Worm (Caenorhabditis elegans) whole organism, late embryonic: ENCODE data around the gene btb-9.
"Not testable (repeated sequence)": the region's sequence is repeated elsewhere in the genome, so short reads cannot be mapped to it uniquely, and the experiment has no call there.

Experiments used
- C38D4.7 ChIP-seq: fragments of 200-800 bp; sonication (Bioruptor generic); optimal IDR thresholded peaks from 2 replicates; lab custom pipeline; 2018; ENCODE audit warnings: mild to moderate bottlenecking, missing genetic modification characterization, moderate library complexity, missing compliant biosample characterization
- K02D7.2 ChIP-seq: sonication (generic microtip); optimal IDR thresholded peaks from 2 replicates; lab custom pipeline; 2017; ENCODE audit warnings: mild to moderate bottlenecking, missing genetic modification characterization, missing compliant biosample characterization
- K09A11.1 ChIP-seq: sonication (generic microtip); optimal IDR thresholded peaks from 2 replicates; lab custom pipeline; 2017; ENCODE audit warnings: antibody characterized with exemption, mild to moderate bottlenecking, missing genetic modification characterization, missing compliant biosample characterization; ENCODE audit not compliant: insufficient read depth
- T23F11.4 ChIP-seq: fragments of 200-800 bp; sonication (Bioruptor generic); optimal IDR thresholded peaks from 2 replicates; lab custom pipeline; 2018; ENCODE audit warnings: mild to moderate bottlenecking, missing genetic modification characterization, missing compliant biosample characterization
- ahr-1 ChIP-seq: sonication (generic microtip); optimal IDR thresholded peaks from 2 replicates; lab custom pipeline; 2016; ENCODE audit warnings: missing genetic modification characterization, missing compliant biosample characterization
- ceh-14 ChIP-seq: sonication (generic microtip); optimal IDR thresholded peaks from 2 replicates; lab custom pipeline; 2016; ENCODE audit warnings: missing genotype, missing genetic modification characterization, missing compliant biosample characterization
- ceh-18 ChIP-seq: sonication (generic microtip); optimal IDR thresholded peaks from 2 replicates; lab custom pipeline; 2016; ENCODE audit warnings: missing genetic modification characterization, missing compliant biosample characterization
- ceh-19 ChIP-seq: fragments of 200-800 bp; sonication (Bioruptor generic); optimal IDR thresholded peaks from 2 replicates; lab custom pipeline; 2018; ENCODE audit warnings: mild to moderate bottlenecking, missing genetic modification characterization, missing compliant biosample characterization
- ceh-2 ChIP-seq: sonication (generic microtip); optimal IDR thresholded peaks from 2 replicates; lab custom pipeline; 2016; ENCODE audit warnings: missing genotype, missing genetic modification characterization, missing compliant biosample characterization
- ceh-22 ChIP-seq: sonication (generic microtip); optimal IDR thresholded peaks from 2 replicates; lab custom pipeline; 2017; ENCODE audit warnings: missing biosample characterization, missing genetic modification characterization
- ceh-24 ChIP-seq: sonication (generic microtip); optimal IDR thresholded peaks from 2 replicates; lab custom pipeline; 2016; ENCODE audit warnings: mild to moderate bottlenecking, missing genetic modification characterization, missing compliant biosample characterization
- ceh-31 ChIP-seq: sonication (generic microtip); optimal IDR thresholded peaks from 2 replicates; lab custom pipeline; 2016; ENCODE audit warnings: missing genetic modification characterization, missing compliant biosample characterization
- ceh-34 ChIP-seq: sonication (generic microtip); optimal IDR thresholded peaks from 2 replicates; lab custom pipeline; 2016; ENCODE audit warnings: mild to moderate bottlenecking, missing genetic modification characterization, missing compliant biosample characterization
- dve-1 ChIP-seq: sonication (generic microtip); optimal IDR thresholded peaks from 2 replicates; lab custom pipeline; 2017; ENCODE audit warnings: antibody characterized with exemption, mild to moderate bottlenecking, missing genetic modification characterization, missing compliant biosample characterization
- fax-1 ChIP-seq: sonication (generic microtip); optimal IDR thresholded peaks from 2 replicates; lab custom pipeline; 2016; ENCODE audit warnings: missing genotype, missing genetic modification characterization, missing compliant biosample characterization
- fkh-10 ChIP-seq: fragments of 150-350 bp; optimal IDR thresholded peaks from 2 replicates; lab custom pipeline; 2014; ENCODE audit warnings: missing biosample characterization, missing genetic modification reagents, missing genetic modification characterization
- fkh-6 ChIP-seq: sonication (generic microtip); optimal IDR thresholded peaks from 2 replicates; lab custom pipeline; 2016; ENCODE audit warnings: missing genetic modification characterization, missing compliant biosample characterization
- gmeb-2 ChIP-seq: sonication (generic microtip); optimal IDR thresholded peaks from 2 replicates; lab custom pipeline; 2016; ENCODE audit warnings: missing genetic modification characterization, inconsistent platforms, missing compliant biosample characterization
- hlh-13 ChIP-seq: fragments of 200-800 bp; sonication (Bioruptor generic); optimal IDR thresholded peaks from 2 replicates; lab custom pipeline; 2018; ENCODE audit warnings: mild to moderate bottlenecking, missing genetic modification characterization, missing compliant biosample characterization
- hlh-15 ChIP-seq: sonication (generic microtip); optimal IDR thresholded peaks from 2 replicates; lab custom pipeline; 2016; ENCODE audit warnings: missing genetic modification characterization, missing compliant biosample characterization
- lin-11 ChIP-seq: fragments of 200-800 bp; sonication (Bioruptor generic); optimal IDR thresholded peaks from 2 replicates; lab custom pipeline; 2018; ENCODE audit warnings: mild to moderate bottlenecking, missing genetic modification characterization, missing compliant biosample characterization
- madf-2 ChIP-seq: sonication (generic microtip); optimal IDR thresholded peaks from 2 replicates; lab custom pipeline; 2017; ENCODE audit warnings: missing genetic modification characterization, missing compliant biosample characterization
- nhr-232 ChIP-seq: sonication (generic microtip); optimal IDR thresholded peaks from 2 replicates; lab custom pipeline; 2016; ENCODE audit warnings: missing genetic modification characterization, missing compliant biosample characterization
- npax-4 ChIP-seq: sonication (generic microtip); optimal IDR thresholded peaks from 2 replicates; lab custom pipeline; 2016; ENCODE audit warnings: missing genetic modification characterization, missing compliant biosample characterization
- pag-3 ChIP-seq: sonication (generic microtip); optimal IDR thresholded peaks from 2 replicates; lab custom pipeline; 2016; ENCODE audit warnings: missing compliant biosample characterization, missing genetic modification characterization, borderline replicate concordance
- pat-9 ChIP-seq: fragments of 200-800 bp; sonication (Bioruptor generic); optimal IDR thresholded peaks from 2 replicates; lab custom pipeline; 2018; ENCODE audit warnings: mild to moderate bottlenecking, missing genetic modification characterization, moderate library complexity, missing compliant biosample characterization
- pax-1 ChIP-seq: fragments of 150-350 bp; optimal IDR thresholded peaks from 2 replicates; lab custom pipeline; 2014; ENCODE audit warnings: missing biosample characterization, missing genetic modification characterization
- pha-4 ChIP-seq: fragments of 150-350 bp; optimal IDR thresholded peaks from 2 replicates; lab custom pipeline; 2018; ENCODE audit warnings: missing biosample characterization, missing genetic modification reagents, missing genetic modification characterization
- rnt-1 ChIP-seq: sonication (generic microtip); optimal IDR thresholded peaks from 2 replicates; lab custom pipeline; 2016; ENCODE audit warnings: missing genetic modification characterization, missing compliant biosample characterization
- sdc-2 ChIP-seq: sonication (generic microtip); optimal IDR thresholded peaks from 2 replicates; lab custom pipeline; 2016; ENCODE audit warnings: missing genotype, missing genetic modification characterization, missing compliant biosample characterization
- sox-2 ChIP-seq: fragments of 200-800 bp; sonication (Bioruptor generic); IDR thresholded peaks from 2 replicates; pipeline ENCODE4 v1.3.6; 2022; ENCODE audit warnings: missing genetic modification reagents, missing genetic modification characterization, missing compliant biosample characterization
- unc-3 ChIP-seq, 2 experiments: fragments of 200-800 bp in 1 of 2; sonication (Bioruptor generic) in 1 of 2; sonication (generic microtip) in 1 of 2; conservative IDR thresholded peaks in 1 of 2; optimal IDR thresholded peaks in 1 of 2; 2 replicates each; pipeline versions ENCODE4 v1.3.6 to Lab custom; 2016 to 2022; ENCODE audit warnings: missing compliant biosample characterization in 2 of 2, missing genetic modification characterization in 2 of 2, missing genetic modification reagents in 1 of 2
- unc-86 ChIP-seq: sonication (generic microtip); optimal IDR thresholded peaks from 2 replicates; lab custom pipeline; 2016; ENCODE audit warnings: missing genetic modification characterization, missing compliant biosample characterization
- zip-5 ChIP-seq: sonication (generic microtip); optimal IDR thresholded peaks from 2 replicates; lab custom pipeline; 2016; ENCODE audit warnings: missing genetic modification characterization, missing compliant biosample characterization
- ztf-16 ChIP-seq: sonication (generic microtip); optimal IDR thresholded peaks from 2 replicates; lab custom pipeline; 2017; ENCODE audit warnings: missing genetic modification characterization, missing compliant biosample characterization

Gene btb-9

ce11 chrII:1763072-1763471 lies 34.8 kb downstream of the btb-9 start, which contains the start of gene math-28:
Gene math-28 (plus strand): TSS chrII:1763372.
- TF ChIP-seq ceh-2 (tag; lab: Kevin White, UChicago) (no peak), gmeb-2 (tag; lab: Kevin White, UChicago) (no peak), pag-3 (tag; lab: Kevin White, UChicago) (no peak), ahr-1 (tag; lab: Kevin White, UChicago) (no peak), fax-1 (tag; lab: Kevin White, UChicago) (no peak), unc-3 (GFP tag; conservative IDR thresholded peaks at IDR 0.05; lab: Robert Waterston, UW) (no peak), unc-3 (tag; optimal IDR thresholded peaks at IDR 0.05; lab: Kevin White, UChicago) (no peak), hlh-15 (tag; lab: Kevin White, UChicago) (no peak), pha-4 (tag; lab: Kevin White, UChicago) (no peak), ceh-19 (GFP tag; lab: Kevin White, UChicago) (no peak), ceh-31 (tag; lab: Kevin White, UChicago) (no peak), hlh-13 (no peak)
- TF ChIP-seq, all 69 proteins: peak for 0

ce11 chrII:1766715-1767114 lies 38.4 kb downstream of the btb-9 start:
- TF ChIP-seq zip-5 (tag; lab: Kevin White, UChicago) (no peak), ceh-22 (tag; lab: Kevin White, UChicago) (no peak), ceh-24 (tag; lab: Kevin White, UChicago) (no peak), fkh-10 (no peak), sox-2 (no peak), ceh-14 (no peak), K09A11.1 (tag; lab: Kevin White, UChicago) (no peak), lin-11 (tag; lab: Kevin White, UChicago) (no peak), hlh-15 (tag; lab: Kevin White, UChicago) (no peak), ceh-19 (GFP tag; lab: Kevin White, UChicago) (no peak), ceh-18 (tag; lab: Kevin White, UChicago) (no peak), sdc-2 (tag; lab: Kevin White, UChicago) (no peak)

DNA sequence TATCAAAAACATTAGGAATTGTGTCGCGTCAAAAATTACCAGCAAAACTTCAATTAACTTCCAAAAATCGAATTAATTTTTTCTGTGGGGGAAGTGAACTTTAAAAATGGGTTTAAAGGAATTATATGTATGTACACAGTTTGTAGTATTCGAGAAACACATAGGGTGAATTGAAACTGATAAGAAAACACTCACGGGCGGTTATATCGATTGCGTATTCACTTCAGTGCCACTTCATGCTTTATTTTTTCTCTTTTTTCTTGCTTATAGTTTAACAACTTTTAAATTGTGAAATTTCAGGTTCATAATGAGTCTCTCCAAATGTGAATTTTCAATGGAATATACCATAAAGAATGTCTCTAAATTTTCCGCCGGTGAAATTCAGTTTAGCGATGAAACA lies 43.0 kb downstream of the btb-9 start, which contains the start of gene math-26:
math-26 (plus strand) TSS at position 301 of the 400 bp plus-strand sequence.
- not testable (repeated sequence) for TF ChIP-seq ceh-34 (tag; lab: Kevin White, UChicago); rnt-1 (tag; lab: Kevin White, UChicago); ceh-19 (GFP tag; lab: Kevin White, UChicago)

DNA sequence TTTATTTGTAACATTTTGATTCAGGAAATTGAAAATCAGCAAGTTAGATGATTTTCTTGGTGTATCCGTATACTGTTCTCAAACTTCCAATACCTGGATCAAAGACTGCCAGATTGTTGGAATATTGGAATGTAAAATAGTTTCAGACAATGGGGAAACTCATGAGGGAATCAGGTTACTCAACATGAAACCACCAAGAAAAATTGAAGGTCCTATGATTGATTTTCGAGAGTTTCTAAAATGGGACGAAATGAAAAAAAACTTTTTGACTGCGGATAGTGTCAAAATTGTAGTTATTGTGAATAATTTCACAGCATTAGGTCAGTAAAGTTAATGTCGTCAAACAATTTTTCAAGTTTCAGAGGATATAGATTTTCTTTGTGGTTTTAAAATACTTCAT lies 43.5 kb downstream of the btb-9 start, which contains the start of gene math-3:
math-3 (plus strand) TSS at position 301 of the 400 bp plus-strand sequence.
- no peak for TF ChIP-seq unc-86 (tag; lab: Kevin White, UChicago)
- TF ChIP-seq C38D4.7 (GFP tag; lab: Kevin White, UChicago): no peak
- no peak for TF ChIP-seq dve-1 (tag; lab: Kevin White, UChicago)
- TF ChIP-seq pat-9 (tag; lab: Kevin White, UChicago): no peak
- no peak for TF ChIP-seq fkh-10
- no peak for TF ChIP-seq madf-2 (tag; lab: Kevin White, UChicago)
- TF ChIP-seq hlh-15 (tag; lab: Kevin White, UChicago): no peak
- no peak for TF ChIP-seq pax-1 (tag; lab: Kevin White, UChicago)
- no peak for TF ChIP-seq hlh-13
- no peak for TF ChIP-seq ztf-16
- no peak for TF ChIP-seq npax-4 (tag; lab: Kevin White, UChicago)
- TF ChIP-seq fkh-6: no peak
- TF ChIP-seq, all 69 proteins: peak for 0

DNA sequence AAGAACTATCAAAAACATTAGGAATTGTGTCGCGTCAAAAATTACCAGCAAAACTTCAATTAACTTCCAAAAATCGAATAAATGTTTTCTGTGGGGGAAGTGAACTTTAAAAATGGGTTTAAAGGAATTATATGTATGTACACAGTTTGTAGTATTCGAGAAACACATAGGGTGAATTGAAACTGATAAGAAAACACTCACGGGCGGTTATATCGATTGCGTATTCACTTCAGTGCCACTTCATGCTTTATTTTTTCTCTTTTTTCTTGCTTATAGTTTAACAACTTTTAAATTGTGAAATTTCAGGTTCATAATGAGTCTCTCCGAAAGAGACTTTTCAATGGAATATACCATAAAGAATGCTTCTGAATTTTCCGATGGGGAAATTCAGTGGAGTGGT lies 46.9 kb downstream of the btb-9 start, which contains the start of gene F36H5.14:
F36H5.14 (plus strand) TSS at position 301 of the 400 bp plus-strand sequence.
- not testable (repeated sequence) for TF ChIP-seq nhr-232 (tag; lab: Kevin White, UChicago); K02D7.2 (tag; lab: Kevin White, UChicago); T23F11.4 (GFP tag; lab: Kevin White, UChicago)
